Worm (Caenorhabditis elegans) whole organism, L1 larva: Measurements from ENCODE around the gene plr-1.

ENCODE experiments used
- ama-1 ChIP-seq: fragments of 150-350 bp; optimal IDR thresholded peaks from 2 replicates; lab custom pipeline; 2014
- ceh-82 ChIP-seq, 3 experiments: fragments of 150-350 bp in 1 of 3; sonication (generic microtip) in 2 of 3; optimal IDR thresholded peaks; 2 replicates each; lab custom pipeline; 2014 to 2017; ENCODE audit warnings: missing biosample characterization in 3 of 3, missing genetic modification characterization in 3 of 3
- dpl-1 ChIP-seq, 3 experiments: fragments of 150-350 bp in 2 of 3; sonication (generic microtip) in 1 of 3; optimal IDR thresholded peaks; 2 replicates each; lab custom pipeline; 2014 to 2017; ENCODE audit warnings: missing biosample characterization in 3 of 3, missing genetic modification characterization in 3 of 3, missing genetic modification reagents in 3 of 3
- egl-27 ChIP-seq, 2 experiments: fragments of 150-350 bp in 1 of 2; sonication (generic microtip); optimal IDR thresholded peaks; 3 replicates each; lab custom pipeline; 2017 to 2018; ENCODE audit warnings: missing biosample characterization in 2 of 2, missing genetic modification characterization in 2 of 2, missing genetic modification reagents in 2 of 2
- fkh-10 ChIP-seq: sonication (generic microtip); optimal IDR thresholded peaks from 2 replicates; lab custom pipeline; 2017; ENCODE audit warnings: missing biosample characterization, missing genetic modification reagents, missing genetic modification characterization
- jun-1 ChIP-seq: fragments of 150-350 bp; optimal IDR thresholded peaks from 2 replicates; lab custom pipeline; 2014; ENCODE audit warnings: missing biosample characterization, missing genetic modification reagents, missing genetic modification characterization
- lsy-2 ChIP-seq, 2 experiments: fragments of 150-350 bp; optimal IDR thresholded peaks; 2 replicates each; lab custom pipeline; 2014; ENCODE audit warnings: missing biosample characterization in 2 of 2, missing genetic modification characterization in 2 of 2
- nhr-19 ChIP-seq: fragments of 200-800 bp; sonication (Bioruptor generic); conservative IDR thresholded peaks from 2 replicates; pipeline ENCODE4 v1.3.6; 2022; ENCODE audit warnings: missing genetic modification characterization, missing compliant biosample characterization
- nhr-76 ChIP-seq: sonication (generic microtip); optimal IDR thresholded peaks from 2 replicates; lab custom pipeline; 2017; ENCODE audit warnings: missing biosample characterization, missing genetic modification characterization
- pag-3 ChIP-seq: sonication (generic microtip); optimal IDR thresholded peaks from 2 replicates; lab custom pipeline; 2017; ENCODE audit warnings: missing genetic modification characterization, mild to moderate bottlenecking, missing compliant biosample characterization, antibody characterized with exemption, borderline replicate concordance; ENCODE audit not compliant: insufficient read depth
- unc-130 ChIP-seq: fragments of 150-350 bp; optimal IDR thresholded peaks from 2 replicates; lab custom pipeline; 2017; ENCODE audit warnings: missing biosample characterization, missing genetic modification characterization, inconsistent platforms
- unc-62 ChIP-seq: fragments of 150-350 bp; optimal IDR thresholded peaks from 2 replicates; lab custom pipeline; 2014; ENCODE audit warnings: missing biosample characterization, missing genetic modification reagents, missing genetic modification characterization

DNA sequence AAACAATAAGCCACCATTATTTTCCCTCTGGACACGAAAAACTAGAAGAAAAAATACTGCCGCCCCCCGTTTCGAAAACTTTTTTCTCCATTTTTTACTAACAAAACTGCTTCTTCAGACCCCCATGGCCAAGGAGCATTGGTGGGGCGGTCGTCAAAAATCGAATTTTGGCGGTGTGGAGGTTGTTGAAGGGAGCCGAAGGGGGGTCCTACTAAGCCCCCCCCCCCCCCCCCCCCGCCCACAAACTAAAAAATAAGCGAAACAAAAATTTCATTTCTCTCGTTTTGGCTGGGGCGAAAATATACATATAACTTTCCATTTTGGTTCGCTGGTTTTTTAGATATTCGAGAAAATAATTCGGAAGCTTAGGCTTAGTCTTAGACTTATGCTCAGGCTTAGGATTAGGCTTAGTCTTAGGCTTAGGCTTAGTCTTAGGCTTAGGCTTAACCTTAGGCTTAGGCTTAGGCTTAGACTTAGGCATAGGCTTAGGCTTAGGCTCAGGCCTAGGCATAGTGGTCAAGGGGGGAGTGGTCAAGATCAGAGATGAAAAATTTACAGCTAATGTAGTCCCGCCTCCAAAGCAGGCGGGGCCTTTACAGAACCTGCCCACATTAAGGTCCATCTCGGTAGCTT lies 18.1 kb downstream of the plr-1 start:
- TF ChIP-seq fkh-10 (GFP tag; lab: Kevin White, UChicago) (no peak), ama-1 (no peak), unc-62 (GFP tag; lab: Kevin White, UChicago) (no peak), pag-3 (tag; lab: Kevin White, UChicago) (no peak), nhr-76 (tag; lab: Kevin White, UChicago) (no peak), nhr-19 (no peak), egl-27 (tag; optimal IDR thresholded peaks at IDR 0.05; lab: Kevin White, UChicago) (no peak), jun-1 (tag; lab: Kevin White, UChicago) (no peak), unc-130 (tag; lab: Kevin White, UChicago) (no peak), dpl-1 (GFP tag; optimal IDR thresholded peaks at IDR 0.05; lab: Kevin White, UChicago) (no peak), ceh-82 (tag; optimal IDR thresholded peaks at IDR 0.05; lab: Kevin White, UChicago) (no peak), lsy-2 (tag; optimal IDR thresholded peaks at IDR 0.05; lab: Kevin White, UChicago) (no peak)
